Fruit fly (Drosophila melanogaster): ENCODE measurements around the gene CG31418.

- TF ChIP-seq cyc (GFP tag; optimal IDR thresholded peaks at IDR 0.05) (no peak), fkh (GFP tag; optimal IDR thresholded peaks at IDR 0.05) (no peak), CG3919 (GFP tag; optimal IDR thresholded peaks at IDR 0.05) (no peak), Eip93F (GFP tag; optimal IDR thresholded peaks at IDR 0.05) (no peak), CG11902 (GFP tag; optimal IDR thresholded peaks at IDR 0.05) (no peak), CG6854 (GFP tag; optimal IDR thresholded peaks at IDR 0.05) (no peak), spab (GFP tag; optimal IDR thresholded peaks at IDR 0.05) (no peak), achi (GFP tag; optimal IDR thresholded peaks at IDR 0.05) (no peak), eg (GFP tag; IDR thresholded peaks at IDR 0.05) (no peak), svp (GFP tag) (no peak), Blimp-1 (GFP tag; optimal IDR thresholded peaks at IDR 0.05) (no peak), Smox (GFP tag; optimal IDR thresholded peaks at IDR 0.05) (no peak)
Measured at dm6 chr3R:17247699-17248098, 35.9 kb upstream of the CG31418 start.

Data from whole organism, prepupa.